Worm (Caenorhabditis elegans) whole organism, young adult: ENCODE results near the gene lmtr-3.

Experiments used
- B0336.3 ChIP-seq: fragments of 200-800 bp; sonication (Bioruptor generic); IDR thresholded peaks from 2 replicates; pipeline ENCODE4 v1.3.6; 2022; ENCODE audit warnings: missing genetic modification characterization, missing compliant biosample characterization
- K12H6.12 ChIP-seq: fragments of 200-800 bp; sonication (Bioruptor generic); optimal IDR thresholded peaks from 2 replicates; lab custom pipeline; 2018; ENCODE audit warnings: mild to moderate bottlenecking, missing genetic modification characterization, missing compliant biosample characterization
- Y53G8AR.9 ChIP-seq: fragments of 200-800 bp; sonication (Bioruptor generic); conservative IDR thresholded peaks from 2 replicates; pipeline ENCODE4 v1.3.6; 2022; ENCODE audit warnings: missing genetic modification reagents, missing genetic modification characterization, missing compliant biosample characterization
- ama-1 ChIP-seq, 3 experiments: fragments of 150-350 bp in 1 of 3; sonication (generic microtip) in 2 of 3; optimal IDR thresholded peaks; 2 replicates each; lab custom pipeline; 2014 to 2018; ENCODE audit warnings: missing biosample characterization in 2 of 3, missing genetic modification characterization in 2 of 3, missing genetic modification reagents in 2 of 3
- athp-1 ChIP-seq: sonication (generic microtip); optimal IDR thresholded peaks from 2 replicates; lab custom pipeline; 2017; ENCODE audit warnings: mild to moderate bottlenecking, missing genetic modification characterization, missing compliant biosample characterization
- attf-5 ChIP-seq: fragments of 200-800 bp; sonication (Bioruptor generic); optimal IDR thresholded peaks from 2 replicates; lab custom pipeline; 2018; ENCODE audit warnings: mild to moderate bottlenecking, missing genetic modification characterization, missing compliant biosample characterization
- cebp-1 ChIP-seq, 2 experiments: fragments of 200-800 bp in 1 of 2; sonication (Bioruptor generic) in 1 of 2; sonication (generic microtip) in 1 of 2; IDR thresholded peaks in 1 of 2; optimal IDR thresholded peaks in 1 of 2; 2 replicates each; pipeline versions ENCODE4 v1.3.6 to Lab custom; 2017 to 2022; ENCODE audit warnings: missing compliant biosample characterization in 2 of 2, missing genetic modification characterization in 2 of 2, mild to moderate bottlenecking in 1 of 2, missing genetic modification reagents in 1 of 2, moderate library complexity in 1 of 2
- ceh-58 ChIP-seq: fragments of 200-800 bp; sonication (Bioruptor generic); IDR thresholded peaks from 2 replicates; pipeline ENCODE4 v1.3.6; 2022; ENCODE audit warnings: missing genetic modification characterization, missing compliant biosample characterization
- ceh-91 ChIP-seq: fragments of 200-800 bp; sonication (Bioruptor generic); IDR thresholded peaks from 2 replicates; pipeline ENCODE4 v1.3.6; 2022; ENCODE audit warnings: missing genetic modification reagents, missing genetic modification characterization, missing compliant biosample characterization
- dpff-1 ChIP-seq: sonication (generic microtip); optimal IDR thresholded peaks from 2 replicates; lab custom pipeline; 2017; ENCODE audit warnings: mild to moderate bottlenecking, missing genetic modification characterization, missing compliant biosample characterization
- egl-44 ChIP-seq: fragments of 200-800 bp; sonication (Bioruptor generic); IDR thresholded peaks from 2 replicates; pipeline ENCODE4 v1.3.6; 2022; ENCODE audit warnings: missing genetic modification reagents, missing genetic modification characterization, missing compliant biosample characterization
- ekl-4 ChIP-seq: fragments of 200-800 bp; sonication (Bioruptor generic); IDR thresholded peaks from 2 replicates; pipeline ENCODE4 v1.3.6; 2022; ENCODE audit warnings: missing genetic modification reagents, missing genetic modification characterization, missing compliant biosample characterization
- hrde-1 ChIP-seq: sonication (generic microtip); optimal IDR thresholded peaks from 2 replicates; lab custom pipeline; 2016; ENCODE audit warnings: missing genetic modification characterization, mild to moderate bottlenecking, missing compliant biosample characterization, moderate library complexity, missing genotype, missing genetic modification reagents, borderline replicate concordance
- hsf-1 ChIP-seq: fragments of 200-800 bp; sonication (Bioruptor generic); IDR thresholded peaks from 2 replicates; pipeline ENCODE4 v1.3.6; 2022; ENCODE audit warnings: missing genetic modification reagents, missing genetic modification characterization, missing compliant biosample characterization
- let-526 ChIP-seq: fragments of 200-800 bp; sonication (Bioruptor generic); IDR thresholded peaks from 2 replicates; pipeline ENCODE4 v1.3.6; 2022; ENCODE audit warnings: missing genetic modification reagents, missing genetic modification characterization, missing compliant biosample characterization
- let-607 ChIP-seq, 2 experiments: fragments of 200-800 bp in 1 of 2; sonication (Bioruptor generic) in 1 of 2; sonication (generic microtip) in 1 of 2; optimal IDR thresholded peaks; 2 replicates each; lab custom pipeline; 2016 to 2018; ENCODE audit warnings: mild to moderate bottlenecking in 2 of 2, missing compliant biosample characterization in 2 of 2, missing genetic modification characterization in 2 of 2, moderate library complexity in 2 of 2, missing genotype in 1 of 2
- lin-35 ChIP-seq, 3 experiments: fragments of 150-350 bp in 2 of 3; sonication (generic microtip) in 1 of 3; optimal IDR thresholded peaks; 2 replicates each; lab custom pipeline; 2014 to 2018; ENCODE audit warnings: missing biosample characterization in 3 of 3, missing genetic modification characterization in 3 of 3, missing genetic modification reagents in 3 of 3
- lin-40 ChIP-seq: sonication (generic microtip); optimal IDR thresholded peaks from 2 replicates; lab custom pipeline; 2016; ENCODE audit warnings: missing genetic modification characterization, mild to moderate bottlenecking, missing compliant biosample characterization, missing genotype, missing genetic modification reagents
- lsl-1 ChIP-seq: fragments of 200-800 bp; sonication (Bioruptor generic); optimal IDR thresholded peaks from 2 replicates; lab custom pipeline; 2018; ENCODE audit warnings: mild to moderate bottlenecking, missing genetic modification characterization, moderate library complexity, missing compliant biosample characterization
- madf-3 ChIP-seq: fragments of 200-800 bp; sonication (Bioruptor generic); IDR thresholded peaks from 2 replicates; pipeline ENCODE4 v1.3.6; 2022; ENCODE audit warnings: missing genetic modification reagents, missing genetic modification characterization, missing compliant biosample characterization
- nfyb-1 ChIP-seq: fragments of 200-800 bp; sonication (Bioruptor generic); IDR thresholded peaks from 2 replicates; pipeline ENCODE4 v1.3.6; 2022; ENCODE audit warnings: missing genetic modification reagents, missing genetic modification characterization, missing compliant biosample characterization
- pbrm-1 ChIP-seq: fragments of 200-800 bp; sonication (Bioruptor generic); IDR thresholded peaks from 2 replicates; pipeline ENCODE4 v1.3.6; 2022; ENCODE audit warnings: missing genetic modification reagents, missing genetic modification characterization, missing compliant biosample characterization
- pha-4 ChIP-seq: fragments of 150-350 bp; sonication (generic microtip); optimal IDR thresholded peaks from 2 replicates; lab custom pipeline; 2014; ENCODE audit warnings: missing biosample characterization, missing genetic modification reagents, missing genetic modification characterization
- rcor-1 ChIP-seq: fragments of 200-800 bp; sonication (Bioruptor generic); IDR thresholded peaks from 2 replicates; pipeline ENCODE4 v1.3.6; 2022; ENCODE audit warnings: missing genetic modification reagents, missing genetic modification characterization, missing compliant biosample characterization
- repo-1 ChIP-seq: sonication (generic microtip); optimal IDR thresholded peaks from 2 replicates; lab custom pipeline; 2017; ENCODE audit warnings: mild to moderate bottlenecking, missing genetic modification characterization, missing compliant biosample characterization
- snpc-3.4 ChIP-seq: sonication (generic microtip); optimal IDR thresholded peaks from 2 replicates; lab custom pipeline; 2017; ENCODE audit warnings: missing genetic modification characterization, mild to moderate bottlenecking, missing compliant biosample characterization, antibody characterized with exemption, moderate library complexity, missing genotype, missing genetic modification reagents
- snpc-4 ChIP-seq, 5 experiments: fragments of 150-350 bp in 1 of 5; sonication (generic microtip) in 4 of 5; optimal IDR thresholded peaks; 2 replicates each; lab custom pipeline; 2014 to 2018; ENCODE audit warnings: missing genetic modification characterization in 5 of 5, missing biosample characterization in 3 of 5, antibody characterized with exemption in 2 of 5, mild to moderate bottlenecking in 2 of 5, missing compliant biosample characterization in 2 of 5, missing genotype in 2 of 5, moderate library complexity in 2 of 5, missing genetic modification reagents in 1 of 5
- somi-1 ChIP-seq: fragments of 200-800 bp; sonication (Bioruptor generic); optimal IDR thresholded peaks from 2 replicates; lab custom pipeline; 2018; ENCODE audit warnings: mild to moderate bottlenecking, missing genetic modification characterization, missing compliant biosample characterization
- tbp1 ChIP-seq: fragments of 200-800 bp; sonication (Bioruptor generic); optimal IDR thresholded peaks from 2 replicates; lab custom pipeline; 2018; ENCODE audit warnings: mild to moderate bottlenecking, missing genetic modification characterization, missing compliant biosample characterization
- ztf-25 ChIP-seq: fragments of 200-800 bp; sonication (Bioruptor generic); IDR thresholded peaks from 2 replicates; pipeline ENCODE4 v1.3.6; 2022; ENCODE audit warnings: missing genetic modification reagents, missing genetic modification characterization, missing compliant biosample characterization
- ztf-26 ChIP-seq: sonication (generic microtip); optimal IDR thresholded peaks from 2 replicates; lab custom pipeline; 2017; ENCODE audit warnings: missing genetic modification characterization, missing compliant biosample characterization

The lmtr-3 gene

DNA sequence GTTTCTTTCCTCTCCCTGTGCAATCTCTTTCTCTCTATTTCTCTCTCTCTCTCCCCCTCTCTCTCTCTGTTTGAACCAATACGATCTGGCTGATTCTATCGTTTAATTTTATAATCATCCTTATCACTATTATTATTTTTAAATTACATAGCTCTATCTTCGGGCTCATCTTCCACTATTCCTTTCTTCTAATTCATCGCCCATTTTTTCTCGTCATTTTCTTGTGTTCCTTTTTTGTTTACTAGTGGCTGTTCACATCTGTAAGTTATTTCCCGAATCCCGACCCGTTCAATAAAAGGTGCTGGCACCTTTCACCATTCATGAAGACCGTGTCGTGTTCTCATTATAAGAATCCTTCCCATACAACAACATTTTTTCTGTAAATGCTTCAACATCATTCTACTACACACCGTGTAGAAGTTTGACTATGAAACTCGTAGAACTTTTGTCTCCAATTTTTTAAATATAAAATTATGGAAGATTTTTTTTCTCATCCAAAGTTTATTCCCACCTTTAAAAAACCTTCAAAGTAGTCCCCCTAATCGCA lies 5.7 kb upstream of the lmtr-3 start:
- peak; percentile 38; the same call in 1 of the 2 replicates for TF ChIP-seq Y53G8AR.9 (GFP tag; lab: Robert Waterston, UW)
- peak; percentile 41; the same call in 1 of the 2 replicates for TF ChIP-seq B0336.3 (GFP tag; lab: Robert Waterston, UW)
- no peak for TF ChIP-seq athp-1 (tag; lab: Kevin White, UChicago)
- 0 out of 2 replicates have a peak, but pooled peaks have one; percentile 13 for TF ChIP-seq nfyb-1 (GFP tag; lab: Robert Waterston, UW)
- TF ChIP-seq cebp-1 (GFP tag; IDR thresholded peaks at IDR 0.05; lab: Robert Waterston, UW): no peak
- TF ChIP-seq cebp-1 (tag; optimal IDR thresholded peaks at IDR 0.05; lab: Kevin White, UChicago): peak; percentile 43
- TF ChIP-seq lin-40: peak; percentile 20
- TF ChIP-seq rcor-1 (GFP tag; lab: Robert Waterston, UW): no peak
- no peak for TF ChIP-seq ceh-91
- TF ChIP-seq madf-3 (GFP tag; lab: Robert Waterston, UW): 0 out of 2 replicates have a peak, but pooled peaks have one; percentile 39
- TF ChIP-seq hsf-1: 0 out of 2 replicates have a peak, but pooled peaks have one; percentile 11
- TF ChIP-seq somi-1 (GFP tag; lab: Kevin White, UChicago): peak; percentile 53
- peak; percentile 41 for TF ChIP-seq hrde-1 (tag; lab: Kevin White, UChicago)
- TF ChIP-seq let-607 (tag; optimal IDR thresholded peaks at IDR 0.05; lab: Kevin White, UChicago): peak in 1 of 2 experiments; percentile 28
- TF ChIP-seq pbrm-1 (GFP tag; lab: Robert Waterston, UW): peak; percentile 30; the same call in 1 of the 2 replicates
- peak; percentile 20 for TF ChIP-seq repo-1
- TF ChIP-seq snpc-4 (GFP tag; optimal IDR thresholded peaks at IDR 0.05; lab: Kevin White, UChicago): no peak
- TF ChIP-seq snpc-4 (tag; optimal IDR thresholded peaks at IDR 0.05; lab: Kevin White, UChicago): no peak
- peak; percentile 51; the same call in 1 of the 2 replicates for TF ChIP-seq let-526 (GFP tag; lab: Robert Waterston, UW)
- TF ChIP-seq ztf-26 (tag; lab: Kevin White, UChicago): peak; percentile 3
- TF ChIP-seq ceh-58: no peak

DNA sequence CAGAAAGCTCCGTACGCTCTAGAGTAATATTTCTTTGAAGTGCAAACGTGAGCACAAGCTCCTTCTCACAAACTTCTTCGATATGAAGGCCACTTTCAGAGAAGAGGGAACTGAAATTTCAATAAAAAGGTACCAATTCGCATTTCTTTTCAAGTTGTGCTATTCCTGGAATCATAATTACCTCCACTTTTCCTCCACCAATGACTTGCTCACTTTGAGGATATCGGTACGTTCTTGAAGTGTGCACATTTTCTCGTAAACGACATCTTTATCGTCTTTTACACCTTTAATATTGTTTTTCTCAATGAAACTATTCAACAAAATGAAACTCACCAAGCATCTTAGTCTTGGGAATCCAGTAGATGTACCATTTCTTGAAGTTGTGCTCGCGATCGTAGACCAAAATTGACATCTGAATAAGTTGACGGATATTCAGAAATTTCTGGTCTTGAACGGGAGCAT lies 4.7 kb upstream of the lmtr-3 start, which contains the start of gene scb-1:
scb-1 (minus strand) TSS at position 412 of the 462 bp plus-strand sequence.
- TF ChIP-seq ztf-25 (GFP tag; lab: Robert Waterston, UW) (0 out of 2 replicates have a peak, but pooled peaks have one; percentile 27), hrde-1 (tag; lab: Kevin White, UChicago) (no peak), pbrm-1 (GFP tag; lab: Robert Waterston, UW) (peak; percentile 8; the same call in 1 of the 2 replicates), ztf-26 (tag; lab: Kevin White, UChicago) (peak; percentile 42), ama-1 (optimal IDR thresholded peaks at IDR 0.05; lab: Kevin White, UChicago) (peak; percentile 71), ama-1 (GFP tag; optimal IDR thresholded peaks at IDR 0.05; lab: Kevin White, UChicago) (no peak), madf-3 (GFP tag; lab: Robert Waterston, UW) (0 out of 2 replicates have a peak, but pooled peaks have one; percentile 48), snpc-3.4 (tag; lab: Kevin White, UChicago) (peak; percentile 16), nfyb-1 (GFP tag; lab: Robert Waterston, UW) (0 out of 2 replicates have a peak, but pooled peaks have one; percentile 18), let-607 (tag; optimal IDR thresholded peaks at IDR 0.05; lab: Kevin White, UChicago) (peak in 1 of 2 experiments; percentile 25), pha-4 (no peak), Y53G8AR.9 (GFP tag; lab: Robert Waterston, UW) (peak; percentile 12), lsl-1 (GFP tag; lab: Kevin White, UChicago) (no peak), dpff-1 (peak; percentile 72), B0336.3 (GFP tag; lab: Robert Waterston, UW) (peak; percentile 22; the same call in 1 of the 2 replicates)

DNA sequence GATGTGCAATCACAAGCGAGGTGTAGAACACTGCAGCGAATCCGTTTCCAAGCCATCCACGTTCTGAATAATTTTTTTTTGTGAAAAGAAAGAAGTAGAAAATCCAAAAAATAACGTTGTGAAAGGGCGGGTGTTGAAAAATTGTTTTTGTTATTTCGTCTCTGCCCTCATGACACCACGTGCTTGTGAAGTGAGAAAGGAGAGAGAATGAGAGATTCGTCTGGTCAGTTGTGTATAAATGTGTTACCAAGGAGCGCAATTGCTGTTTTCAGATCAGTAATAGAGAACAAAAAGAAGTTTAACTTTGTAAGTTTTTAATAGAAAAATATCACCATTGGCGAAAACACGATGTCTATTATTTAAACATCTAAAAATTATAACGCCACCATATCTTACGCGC lies 2.7 kb upstream of the lmtr-3 start:
- peak; percentile 5 for TF ChIP-seq lin-40
- peak; percentile 11 for TF ChIP-seq tbp1 (GFP tag; lab: Kevin White, UChicago)
- no peak for TF ChIP-seq ekl-4 (GFP tag; lab: Robert Waterston, UW)
- peak in 1 of 3 experiments; percentile 42 for TF ChIP-seq lin-35 (GFP tag; optimal IDR thresholded peaks at IDR 0.05; lab: Kevin White, UChicago)
- TF ChIP-seq K12H6.12 (tag; lab: Kevin White, UChicago): peak; percentile 19
- no peak for TF ChIP-seq cebp-1 (GFP tag; IDR thresholded peaks at IDR 0.05; lab: Robert Waterston, UW)
- peak; percentile 41 for TF ChIP-seq cebp-1 (tag; optimal IDR thresholded peaks at IDR 0.05; lab: Kevin White, UChicago)
- no peak for TF ChIP-seq egl-44 (GFP tag; lab: Robert Waterston, UW)
- TF ChIP-seq attf-5: peak; percentile 19
